Fruit fly (Drosophila melanogaster): ENCODE results near the gene Ski6.

Ski6 gene

DNA sequence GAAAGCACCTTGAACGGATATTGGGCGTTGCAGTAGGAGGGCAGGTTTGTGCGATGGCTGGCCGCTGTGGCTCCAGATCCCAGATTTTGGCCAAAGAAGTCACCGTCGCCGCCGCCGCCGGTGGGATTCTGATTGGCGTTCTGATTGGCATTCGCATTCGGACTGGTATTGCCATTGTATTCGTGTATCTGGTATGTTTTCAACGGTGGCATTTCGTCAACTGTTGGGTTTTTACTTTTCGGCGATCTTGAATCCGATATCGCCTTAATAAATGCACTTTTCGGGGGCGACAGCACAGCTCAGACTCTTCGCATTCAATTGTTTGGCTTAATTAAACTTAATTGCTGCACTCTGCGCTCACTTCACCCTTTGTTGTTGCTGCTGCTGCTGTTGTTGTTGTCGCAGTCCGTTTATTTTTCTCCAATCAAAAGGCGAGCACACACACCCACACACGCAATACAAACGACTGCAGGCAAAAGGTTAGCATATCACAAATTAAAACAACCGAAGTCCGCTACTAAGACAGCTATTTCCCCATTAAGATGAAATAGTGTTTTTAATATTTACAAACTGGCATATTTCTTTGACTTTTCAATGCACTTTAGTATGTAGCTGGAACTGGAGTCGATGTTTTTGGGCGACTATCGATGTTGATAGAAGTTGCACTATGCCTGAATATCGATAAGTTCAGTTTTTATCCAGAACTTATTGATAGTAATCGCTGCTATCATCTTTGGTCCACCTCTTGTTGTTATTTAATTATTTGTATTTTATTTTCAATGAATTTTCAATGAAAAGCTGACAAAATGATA lies 2.7 kb downstream of the Ski6 start, which contains the start of the genes CG9426 and mRF1 (continued):
- peak; percentile 50; the same call in 1 of the 2 replicates for TF ChIP-seq slbo (GFP tag; IDR thresholded peaks at IDR 0.05)
- TF ChIP-seq CG3995 (GFP tag; optimal IDR thresholded peaks at IDR 0.05): peak; percentile 62
- no peak for TF ChIP-seq NfI (GFP tag; optimal IDR thresholded peaks at IDR 0.05)
- TF ChIP-seq unc-4 (GFP tag; IDR thresholded peaks at IDR 0.05; ENCODE audit: partially characterized antibody): peak; percentile 98
- TF ChIP-seq ham (GFP tag; IDR thresholded peaks at IDR 0.05): no peak
- no peak for TF ChIP-seq CG16815 (GFP tag; optimal IDR thresholded peaks at IDR 0.05)
- TF ChIP-seq CG7556 (GFP tag; optimal IDR thresholded peaks at IDR 0.05): no peak
- peak; percentile 59 for TF ChIP-seq Sin3A (optimal IDR thresholded peaks at IDR 0.05)
- TF ChIP-seq Tbp (GFP tag; optimal IDR thresholded peaks at IDR 0.05): no peak
- TF ChIP-seq Spps (tag; optimal IDR thresholded peaks at IDR 0.05): no peak
- TF ChIP-seq CG6854 (GFP tag; optimal IDR thresholded peaks at IDR 0.05): no peak
- TF ChIP-seq CG8924 (tag; optimal IDR thresholded peaks at IDR 0.05): peak; percentile 62
- peak; percentile 93 for TF ChIP-seq ato (GFP tag; IDR thresholded peaks at IDR 0.05; ENCODE audit: partially characterized antibody)
- no peak for TF ChIP-seq CG12071 (GFP tag; optimal IDR thresholded peaks at IDR 0.05)
- peak; percentile 97 for TF ChIP-seq CG42726 (GFP tag; IDR thresholded peaks at IDR 0.05; ENCODE audit: partially characterized antibody)
- TF ChIP-seq tna (GFP tag; IDR thresholded peaks at IDR 0.05; ENCODE audit: partially characterized antibody): peak; percentile 96
- TF ChIP-seq CG31365 (tag; optimal IDR thresholded peaks at IDR 0.05): no peak
- TF ChIP-seq Gug (GFP tag; IDR thresholded peaks at IDR 0.05): no peak; the same call in 3 of the 4 replicates
- TF ChIP-seq CG33557 (GFP tag; optimal IDR thresholded peaks at IDR 0.05): no peak
- no peak for TF ChIP-seq lov (optimal IDR thresholded peaks at IDR 0.05)
- no peak for TF ChIP-seq lov (GFP tag; IDR thresholded peaks at IDR 0.05)
- peak; percentile 30 for TF ChIP-seq pho (GFP tag; optimal IDR thresholded peaks at IDR 0.05)
- no peak for TF ChIP-seq bsh (GFP tag; optimal IDR thresholded peaks at IDR 0.05)
- TF ChIP-seq Ssrp (tag; optimal IDR thresholded peaks at IDR 0.05): no peak
- TF ChIP-seq CG33213 (GFP tag; optimal IDR thresholded peaks at IDR 0.05): peak; percentile 13
- TF ChIP-seq vnd (GFP tag; IDR thresholded peaks at IDR 0.05; ENCODE audit: partially characterized antibody): peak; percentile 95
- no peak for TF ChIP-seq Poxn (GFP tag; IDR thresholded peaks at IDR 0.05)
- TF ChIP-seq dysf (GFP tag; IDR thresholded peaks at IDR 0.05): no peak
- no peak for TF ChIP-seq CG12236 (GFP tag; optimal IDR thresholded peaks at IDR 0.05)
- no peak for TF ChIP-seq CG10543 (GFP tag; optimal IDR thresholded peaks at IDR 0.05)
- no peak for TF ChIP-seq croc (GFP tag; conservative IDR thresholded peaks at IDR 0.05)
- TF ChIP-seq CG7963 (GFP tag; IDR thresholded peaks at IDR 0.05; ENCODE audit: partially characterized antibody): peak; percentile 96
- TF ChIP-seq CG12659 (GFP tag; optimal IDR thresholded peaks at IDR 0.05): peak; percentile 63
- TF ChIP-seq pan (optimal IDR thresholded peaks at IDR 0.05): no peak
- TF ChIP-seq pan (GFP tag; optimal IDR thresholded peaks at IDR 0.05 in 1 of 2, IDR thresholded peaks at IDR 0.05 in 1 of 2): no peak
- no peak for TF ChIP-seq Adf1 (GFP tag; IDR thresholded peaks at IDR 0.05)
- no peak for TF ChIP-seq run (tag; optimal IDR thresholded peaks at IDR 0.05)
- TF ChIP-seq CG2120 (GFP tag; optimal IDR thresholded peaks at IDR 0.05): peak; percentile 36
- TF ChIP-seq ab (GFP tag; optimal IDR thresholded peaks at IDR 0.05): no peak
- TF ChIP-seq ken (GFP tag; IDR thresholded peaks at IDR 0.05): no peak
- TF ChIP-seq HmgD (GFP tag; optimal IDR thresholded peaks at IDR 0.05): no peak
- TF ChIP-seq CG1602 (GFP tag; optimal IDR thresholded peaks at IDR 0.05): no peak
- no peak for TF ChIP-seq slou (GFP tag; optimal IDR thresholded peaks at IDR 0.05)
- TF ChIP-seq NFAT (GFP tag; IDR thresholded peaks at IDR 0.05): no peak
- peak; percentile 31 for TF ChIP-seq CHES-1-like (GFP tag; optimal IDR thresholded peaks at IDR 0.05)
- no peak for TF ChIP-seq mirr (GFP tag; optimal IDR thresholded peaks at IDR 0.05)
- TF ChIP-seq CG11696 (GFP tag; IDR thresholded peaks at IDR 0.05): no peak
- no peak for TF ChIP-seq abd-A (tag; optimal IDR thresholded peaks at IDR 0.05)
- TF ChIP-seq Dfd (GFP tag; optimal IDR thresholded peaks at IDR 0.05): no peak
- no peak for TF ChIP-seq CG3065 (GFP tag; optimal IDR thresholded peaks at IDR 0.05)

All from whole organism, embryonic.